Fruit fly (Drosophila melanogaster) whole organism, embryonic: Measurements from ENCODE around the gene Ice2.

Experiments
- Aef1 ChIP-seq: fragments of 200-800 bp; sonication (Bioruptor generic); IDR thresholded peaks from 3 replicates; pipeline ENCODE4 v1.3.6; 2022; ENCODE audit warnings: missing biosample characterization, missing genetic modification characterization
- Antp ChIP-seq: fragments of 200-800 bp; sonication (Bioruptor generic); optimal IDR thresholded peaks from 3 replicates; lab custom pipeline; 2016; ENCODE audit warnings: missing biosample characterization, missing genetic modification characterization
- B-H2 ChIP-seq: fragments of 200-800 bp; sonication (Bioruptor generic); optimal IDR thresholded peaks from 2 replicates; lab custom pipeline; 2018; ENCODE audit warnings: missing biosample characterization, mild to moderate bottlenecking, missing genetic modification characterization
- CG10209 ChIP-seq: fragments of 200-800 bp; sonication (Bioruptor generic); optimal IDR thresholded peaks from 3 replicates; lab custom pipeline; 2017; ENCODE audit warnings: missing biosample characterization, mild to moderate bottlenecking, missing genetic modification characterization, missing genetic modification reagents
- CG12219 ChIP-seq: fragments of 200-800 bp; sonication (Bioruptor generic); optimal IDR thresholded peaks from 3 replicates; lab custom pipeline; 2018; ENCODE audit warnings: missing biosample characterization, mild to moderate bottlenecking, missing genetic modification characterization
- CG12942 ChIP-seq: fragments of 200-800 bp; sonication (Bioruptor generic); optimal IDR thresholded peaks from 3 replicates; lab custom pipeline; 2016; ENCODE audit warnings: missing biosample characterization, missing genetic modification characterization
- CG13123 ChIP-seq: fragments of 200-800 bp; sonication (Bioruptor generic); optimal IDR thresholded peaks from 2 replicates; lab custom pipeline; 2016; ENCODE audit warnings: missing biosample characterization, missing genetic modification characterization
- CG14014 ChIP-seq: fragments of 200-800 bp; sonication (Bioruptor generic); IDR thresholded peaks from 2 replicates; pipeline ENCODE4 v1.3.6; 2022; ENCODE audit warnings: missing biosample characterization, missing genetic modification characterization
- CG15269 ChIP-seq: fragments of 200-800 bp; sonication (Bioruptor generic); optimal IDR thresholded peaks from 2 replicates; lab custom pipeline; 2018; ENCODE audit warnings: missing biosample characterization, mild to moderate bottlenecking, missing genetic modification characterization, moderate library complexity
- CG15601 ChIP-seq: fragments of 200-800 bp; sonication (Bioruptor generic); optimal IDR thresholded peaks from 3 replicates; lab custom pipeline; 2019; ENCODE audit warnings: missing biosample characterization, mild to moderate bottlenecking, missing genetic modification characterization, moderate library complexity
- CG1603 ChIP-seq: fragments of 200-800 bp; sonication (Bioruptor generic); optimal IDR thresholded peaks from 2 replicates; lab custom pipeline; 2019; ENCODE audit warnings: missing biosample characterization, mild to moderate bottlenecking, missing genetic modification characterization, moderate library complexity
- CG1647 ChIP-seq: fragments of 200-800 bp; sonication (Bioruptor generic); optimal IDR thresholded peaks from 3 replicates; lab custom pipeline; 2016; ENCODE audit warnings: missing biosample characterization, missing genetic modification characterization
- CG17612 ChIP-seq: fragments of 200-800 bp; sonication (Bioruptor generic); IDR thresholded peaks from 2 replicates; pipeline ENCODE4 v1.3.6; 2022; ENCODE audit warnings: missing biosample characterization, missing genetic modification characterization
- CG18011 ChIP-seq: fragments of 200-800 bp; sonication (Bioruptor generic); optimal IDR thresholded peaks from 2 replicates; lab custom pipeline; 2017; ENCODE audit warnings: missing biosample characterization, missing genetic modification characterization, mild to moderate bottlenecking, moderate library complexity, missing genotype
- CG18262 ChIP-seq: fragments of 200-800 bp; optimal IDR thresholded peaks from 3 replicates; lab custom pipeline; 2019; ENCODE audit warnings: missing biosample characterization, mild to moderate bottlenecking, missing genetic modification characterization, moderate library complexity
- CG34422 ChIP-seq: fragments of 200-800 bp; sonication (Bioruptor generic); IDR thresholded peaks from 3 replicates; pipeline ENCODE4 v1.3.6; 2022; ENCODE audit warnings: missing biosample characterization, missing genetic modification characterization
- CG3847 ChIP-seq: fragments of 200-800 bp; sonication (Bioruptor generic); IDR thresholded peaks from 2 replicates; pipeline ENCODE4 v1.3.6; 2022; ENCODE audit warnings: missing biosample characterization, missing genetic modification characterization
- CG5245 ChIP-seq: fragments of 200-800 bp; sonication (Bioruptor generic); optimal IDR thresholded peaks from 3 replicates; lab custom pipeline; 2016; ENCODE audit warnings: missing biosample characterization, missing genetic modification characterization
- CG6765 ChIP-seq: fragments of 200-800 bp; sonication (Bioruptor generic); optimal IDR thresholded peaks from 3 replicates; lab custom pipeline; 2017; ENCODE audit warnings: missing biosample characterization, mild to moderate bottlenecking, missing genetic modification characterization
- CG9932 ChIP-seq: fragments of 200-800 bp; sonication (Bioruptor generic); IDR thresholded peaks from 2 replicates; pipeline ENCODE4 v1.3.6; 2022; ENCODE audit warnings: missing biosample characterization, missing genetic modification characterization
- CTCF ChIP-seq: fragments of 200-800 bp; sonication (Bioruptor generic); optimal IDR thresholded peaks from 2 replicates; lab custom pipeline; 2017; ENCODE audit warnings: missing biosample characterization, mild to moderate bottlenecking, missing genetic modification characterization, moderate library complexity
- CrebB ChIP-seq: fragments of 200-800 bp; sonication (Bioruptor generic); optimal IDR thresholded peaks from 3 replicates; lab custom pipeline; 2018; ENCODE audit warnings: missing biosample characterization, mild to moderate bottlenecking, missing genetic modification characterization
- Dbx ChIP-seq: fragments of 200-800 bp; sonication (Bioruptor generic); IDR thresholded peaks from 3 replicates; pipeline ENCODE4 v1.3.6; 2022; ENCODE audit warnings: missing biosample characterization, missing genetic modification characterization
- HmgZ ChIP-seq: fragments of 200-800 bp; sonication (Bioruptor generic); optimal IDR thresholded peaks from 2 replicates; lab custom pipeline; 2018; ENCODE audit warnings: missing biosample characterization, mild to moderate bottlenecking, missing genetic modification characterization
- Hr51 ChIP-seq, 2 experiments: fragments of 200-800 bp; sonication (Bioruptor generic); optimal IDR thresholded peaks; 2 replicates in 1 of 2; 3 replicates in 1 of 2; lab custom pipeline; 2016 to 2018; ENCODE audit warnings: missing biosample characterization in 2 of 2, missing genetic modification characterization in 2 of 2, mild to moderate bottlenecking in 1 of 2, moderate library complexity in 1 of 2
- Lim3 ChIP-seq: fragments of 200-800 bp; sonication (Bioruptor generic); IDR thresholded peaks from 2 replicates; pipeline ENCODE4 v1.3.6; 2022; ENCODE audit warnings: missing biosample characterization, missing genetic modification characterization
- Sin3A ChIP-seq: fragments of >200 bp; optimal IDR thresholded peaks from 2 replicates; lab custom pipeline; 2018
- ab ChIP-seq: fragments of 200-800 bp; sonication (Bioruptor generic); optimal IDR thresholded peaks from 2 replicates; lab custom pipeline; 2016; ENCODE audit warnings: missing biosample characterization, missing genetic modification characterization
- amos ChIP-seq: fragments of 200-800 bp; sonication (Bioruptor generic); IDR thresholded peaks from 2 replicates; pipeline ENCODE4 v1.3.6; 2022; ENCODE audit warnings: missing biosample characterization, missing genetic modification characterization; ENCODE audit not compliant: partially characterized antibody
- ara ChIP-seq: fragments of 200-800 bp; sonication (Bioruptor generic); IDR thresholded peaks from 2 replicates; pipeline ENCODE4 v1.3.6; 2022; ENCODE audit warnings: missing biosample characterization, missing genetic modification characterization
- ase ChIP-seq: fragments of 200-800 bp; sonication (Bioruptor generic); IDR thresholded peaks from 3 replicates; pipeline ENCODE4 v1.3.6; 2022; ENCODE audit warnings: missing biosample characterization, missing genetic modification characterization
- dysf ChIP-seq: fragments of 200-800 bp; sonication (Bioruptor generic); IDR thresholded peaks from 3 replicates; pipeline ENCODE4 v1.3.6; 2022; ENCODE audit warnings: missing biosample characterization, missing genetic modification characterization
- esg ChIP-seq: fragments of 200-800 bp; sonication (Bioruptor generic); conservative IDR thresholded peaks from 2 replicates; pipeline ENCODE4 v1.3.6; 2022; ENCODE audit warnings: missing biosample characterization, missing genetic modification characterization
- eve ChIP-seq, 2 experiments: fragments of >200 bp; optimal IDR thresholded peaks; 2 replicates each; lab custom pipeline; 2017; ENCODE audit warnings: missing biosample characterization in 2 of 2, missing genetic modification characterization in 2 of 2
- gfzf ChIP-seq: fragments of 200-800 bp; sonication (Bioruptor generic); optimal IDR thresholded peaks from 2 replicates; lab custom pipeline; 2016; ENCODE audit warnings: missing biosample characterization, mild to moderate bottlenecking, missing genetic modification characterization, moderate library complexity
- gro ChIP-seq: fragments of 200-800 bp; sonication (Bioruptor generic); optimal IDR thresholded peaks from 2 replicates; lab custom pipeline; 2016; ENCODE audit warnings: missing biosample characterization, missing genetic modification characterization
- kah ChIP-seq: fragments of 200-800 bp; sonication (Bioruptor generic); optimal IDR thresholded peaks from 2 replicates; lab custom pipeline; 2018; ENCODE audit warnings: missing biosample characterization, mild to moderate bottlenecking, missing genetic modification characterization
- lov ChIP-seq, 2 experiments: fragments of 200-800 bp in 1 of 2; fragments of >200 bp in 1 of 2; sonication (Bioruptor generic) in 1 of 2; IDR thresholded peaks in 1 of 2; optimal IDR thresholded peaks in 1 of 2; 2 replicates in 1 of 2; 3 replicates in 1 of 2; pipeline versions ENCODE4 v1.3.6 to Lab custom; 2017 to 2022; ENCODE audit warnings: missing biosample characterization in 1 of 2, missing genetic modification characterization in 1 of 2
- mld ChIP-seq: fragments of 200-800 bp; sonication (Bioruptor generic); IDR thresholded peaks from 3 replicates; pipeline ENCODE4 v1.3.6; 2022; ENCODE audit warnings: missing biosample characterization, missing genetic modification characterization; ENCODE audit not compliant: partially characterized antibody
- odd ChIP-seq: fragments of 200-800 bp; sonication (Bioruptor generic); optimal IDR thresholded peaks from 2 replicates; lab custom pipeline; 2017; ENCODE audit warnings: missing biosample characterization, mild to moderate bottlenecking, missing genetic modification characterization
- pum ChIP-seq: fragments of 200-800 bp; sonication (Bioruptor generic); optimal IDR thresholded peaks from 2 replicates; lab custom pipeline; 2016; ENCODE audit warnings: missing biosample characterization, missing genetic modification characterization
- repo ChIP-seq: fragments of 200-800 bp; sonication (Bioruptor generic); optimal IDR thresholded peaks from 2 replicates; lab custom pipeline; 2016; ENCODE audit warnings: missing biosample characterization, missing genetic modification characterization
- schlank ChIP-seq: fragments of 200-800 bp; sonication (Bioruptor generic); optimal IDR thresholded peaks from 2 replicates; lab custom pipeline; 2018; ENCODE audit warnings: missing biosample characterization, mild to moderate bottlenecking, missing genetic modification characterization
- sens-2 ChIP-seq: fragments of 200-800 bp; sonication (Bioruptor generic); IDR thresholded peaks from 2 replicates; pipeline ENCODE4 v1.3.6; 2022; ENCODE audit warnings: missing biosample characterization, missing genetic modification characterization
- sim ChIP-seq: fragments of 200-800 bp; sonication (Bioruptor generic); IDR thresholded peaks from 2 replicates; pipeline ENCODE4 v1.3.6; 2022; ENCODE audit warnings: missing biosample characterization, missing genetic modification characterization
- sqz ChIP-seq: fragments of 200-800 bp; sonication (Bioruptor generic); optimal IDR thresholded peaks from 3 replicates; lab custom pipeline; 2018; ENCODE audit warnings: missing biosample characterization, mild to moderate bottlenecking, missing genetic modification characterization
- sug ChIP-seq: fragments of 200-800 bp; optimal IDR thresholded peaks from 2 replicates; lab custom pipeline; 2019; ENCODE audit warnings: missing biosample characterization, mild to moderate bottlenecking, missing genetic modification characterization, moderate library complexity
- unc-4 ChIP-seq: fragments of 200-800 bp; sonication (Bioruptor generic); IDR thresholded peaks from 2 replicates; pipeline ENCODE4 v1.3.6; 2022; ENCODE audit warnings: missing biosample characterization, missing genetic modification characterization; ENCODE audit not compliant: partially characterized antibody
- zen ChIP-seq: fragments of 200-800 bp; sonication (Bioruptor generic); optimal IDR thresholded peaks from 3 replicates; lab custom pipeline; 2018; ENCODE audit warnings: missing biosample characterization, mild to moderate bottlenecking, missing genetic modification characterization, moderate library complexity
- zfh1 ChIP-seq: fragments of 200-800 bp; sonication (Bioruptor generic); IDR thresholded peaks from 3 replicates; pipeline ENCODE4 v1.3.6; 2022; ENCODE audit warnings: missing biosample characterization, missing genetic modification characterization

Ice2 gene

dm6 chr3R:21151090-21151870, 21.3 kb downstream of the Ice2 start (continued):
- TF ChIP-seq sqz (GFP tag; lab: Kevin White, UChicago) (no peak), ase (0 out of 3 replicates have a peak, but pooled peaks have one; percentile 4), CG6765 (GFP tag; lab: Kevin White, UChicago) (peak; percentile 32), amos (GFP tag; lab: Robert Waterston, UW) (no peak), CG34422 (GFP tag; lab: Robert Waterston, UW) (no peak), pum (GFP tag; lab: Kevin White, UChicago) (peak; percentile 20), lov (optimal IDR thresholded peaks at IDR 0.05; lab: Kevin White, UChicago) (no peak), lov (GFP tag; IDR thresholded peaks at IDR 0.05; lab: Robert Waterston, UW) (no peak), gro (GFP tag; lab: Kevin White, UChicago) (peak; percentile 59), sug (tag; lab: Kevin White, UChicago) (no peak), Hr51 (GFP tag; optimal IDR thresholded peaks at IDR 0.05; lab: Kevin White, UChicago) (peak in 1 of 2 experiments; percentile 80), CG5245 (no peak), CG15269 (peak; percentile 77), ab (GFP tag; lab: Kevin White, UChicago) (no peak), ara (peak; percentile 41; the same call in 1 of the 2 replicates), schlank (no peak), CG13123 (GFP tag; lab: Kevin White, UChicago) (peak; percentile 2), gfzf (GFP tag; lab: Kevin White, UChicago) (no peak), CrebB (tag; lab: Kevin White, UChicago) (peak; percentile 4), CG12942 (GFP tag; lab: Kevin White, UChicago) (peak; percentile 33), CG12219 (GFP tag; lab: Kevin White, UChicago) (peak; percentile 59), CG10209 (GFP tag; lab: Kevin White, UChicago) (peak; percentile 51), CG1647 (GFP tag; lab: Kevin White, UChicago) (no peak), sim (0 out of 2 replicates have a peak, but pooled peaks have one; percentile 4), CG9932 (GFP tag; lab: Robert Waterston, UW) (peak; percentile 74), CG15601 (no peak), zfh1 (GFP tag; lab: Robert Waterston, UW) (no peak), B-H2 (GFP tag; lab: Kevin White, UChicago) (no peak), CG18011 (peak; percentile 26), dysf (peak; percentile 60), Sin3A (lab: Kevin White, UChicago) (no peak), Antp (GFP tag; lab: Kevin White, UChicago) (no peak), mld (GFP tag; lab: Robert Waterston, UW) (no peak), unc-4 (no peak), kah (GFP tag; lab: Kevin White, UChicago) (no peak), CG1603 (tag; lab: Kevin White, UChicago) (peak; percentile 49), odd (GFP tag; lab: Kevin White, UChicago) (no peak), Dbx (GFP tag; lab: Robert Waterston, UW) (peak; percentile 70), CG17612 (GFP tag; lab: Robert Waterston, UW) (0 out of 2 replicates have a peak, but pooled peaks have one; percentile 36), zen (tag; lab: Kevin White, UChicago) (no peak), esg (peak; percentile 69), Lim3 (GFP tag; lab: Robert Waterston, UW) (no peak), HmgZ (tag; lab: Kevin White, UChicago) (peak; percentile 31), eve (GFP tag; optimal IDR thresholded peaks at IDR 0.05; lab: Kevin White, UChicago) (no peak), repo (GFP tag; lab: Kevin White, UChicago) (no peak), CG3847 (peak; percentile 67; the same call in 1 of the 2 replicates), CG14014 (GFP tag; lab: Robert Waterston, UW) (peak; percentile 81), Aef1 (GFP tag; lab: Robert Waterston, UW) (peak; percentile 44; the same call in 1 of the 3 replicates), CG18262 (tag; lab: Kevin White, UChicago) (peak; percentile 39), sens-2 (GFP tag; lab: Robert Waterston, UW) (no peak), CTCF (GFP tag; lab: Kevin White, UChicago) (no peak)
